Fruit fly (Drosophila melanogaster) whole organism, prepupa: ENCODE data around the gene CG42832.
A peak's percentile ranks its signal among the peaks of the same experiment; 100 is the strongest.

Source experiments
- CG10669 ChIP-seq: fragments of 200-800 bp; sonication (Bioruptor generic); optimal IDR thresholded peaks from 3 replicates; lab custom pipeline; 2018; ENCODE audit warnings: missing biosample characterization, mild to moderate bottlenecking, missing genetic modification characterization, moderate library complexity
- CG11762 ChIP-seq: fragments of 200-800 bp; sonication (Bioruptor generic); optimal IDR thresholded peaks from 3 replicates; lab custom pipeline; 2016; ENCODE audit warnings: missing biosample characterization, missing genetic modification characterization; ENCODE audit not compliant: insufficient read depth
- CG11902 ChIP-seq: fragments of 200-800 bp; sonication (Bioruptor generic); optimal IDR thresholded peaks from 3 replicates; lab custom pipeline; 2016; ENCODE audit warnings: missing biosample characterization, missing genetic modification characterization
- CG15336 ChIP-seq: fragments of 200-800 bp; sonication (Bioruptor generic); IDR thresholded peaks from 2 replicates; pipeline ENCODE4 v1.3.6; 2022; ENCODE audit warnings: missing biosample characterization, missing genetic modification characterization
- CG1621 ChIP-seq: fragments of 200-800 bp; sonication (Bioruptor generic); optimal IDR thresholded peaks from 3 replicates; lab custom pipeline; 2018; ENCODE audit warnings: missing biosample characterization, mild to moderate bottlenecking, missing genetic modification characterization
- CG16779 ChIP-seq: fragments of 200-800 bp; sonication (Bioruptor generic); optimal IDR thresholded peaks from 3 replicates; lab custom pipeline; 2017; ENCODE audit warnings: missing biosample characterization, mild to moderate bottlenecking, missing genetic modification characterization
- CG3032 ChIP-seq: fragments of 200-800 bp; optimal IDR thresholded peaks from 2 replicates; lab custom pipeline; 2019; ENCODE audit warnings: missing biosample characterization, mild to moderate bottlenecking, missing genetic modification characterization, moderate library complexity
- CG32006 ChIP-seq: fragments of 200-800 bp; sonication (Bioruptor generic); optimal IDR thresholded peaks from 3 replicates; lab custom pipeline; 2017; ENCODE audit warnings: missing biosample characterization, mild to moderate bottlenecking, missing genetic modification characterization
- CG34406 ChIP-seq: fragments of 200-800 bp; sonication (Bioruptor generic); optimal IDR thresholded peaks from 3 replicates; lab custom pipeline; 2016; ENCODE audit warnings: missing biosample characterization, missing genetic modification characterization
- CG4318 ChIP-seq: fragments of 200-800 bp; sonication (Bioruptor generic); optimal IDR thresholded peaks from 3 replicates; lab custom pipeline; 2017; ENCODE audit warnings: missing biosample characterization, mild to moderate bottlenecking, missing genetic modification characterization
- CG6792 ChIP-seq: fragments of 200-800 bp; sonication (Bioruptor generic); optimal IDR thresholded peaks from 3 replicates; lab custom pipeline; 2016; ENCODE audit warnings: missing biosample characterization, missing genetic modification characterization
- CG6808 ChIP-seq: fragments of 200-800 bp; sonication (Bioruptor generic); optimal IDR thresholded peaks from 3 replicates; lab custom pipeline; 2017; ENCODE audit warnings: missing biosample characterization, missing genetic modification characterization, mild to moderate bottlenecking, moderate library complexity, missing genetic modification reagents
- CG6854 ChIP-seq: fragments of 200-800 bp; sonication (Bioruptor generic); optimal IDR thresholded peaks from 2 replicates; lab custom pipeline; 2017; ENCODE audit warnings: missing biosample characterization, mild to moderate bottlenecking, missing genetic modification characterization
- CG7368 ChIP-seq: fragments of 200-800 bp; sonication (Bioruptor generic); optimal IDR thresholded peaks from 3 replicates; lab custom pipeline; 2016; ENCODE audit warnings: missing biosample characterization, missing genetic modification characterization
- CG8119 ChIP-seq: fragments of 200-800 bp; sonication (Bioruptor generic); IDR thresholded peaks from 3 replicates; pipeline ENCODE4 v1.3.6; 2022; ENCODE audit warnings: missing biosample characterization, missing genetic modification characterization
- CG8319 ChIP-seq: fragments of 200-800 bp; sonication (Bioruptor generic); optimal IDR thresholded peaks from 3 replicates; lab custom pipeline; 2016; ENCODE audit warnings: missing biosample characterization, missing genetic modification characterization
- Eip75B ChIP-seq: fragments of 200-800 bp; sonication (Bioruptor generic); optimal IDR thresholded peaks from 3 replicates; lab custom pipeline; 2016; ENCODE audit warnings: missing biosample characterization, missing genetic modification characterization
- Eip78C ChIP-seq: fragments of 200-800 bp; sonication (Bioruptor generic); peaks from one replicate; lab custom pipeline; 2016; ENCODE audit warnings: missing biosample characterization, missing genetic modification characterization
- Eip93F ChIP-seq: fragments of 200-800 bp; sonication (Bioruptor generic); optimal IDR thresholded peaks from 2 replicates; lab custom pipeline; 2016; ENCODE audit warnings: missing biosample characterization, mild to moderate bottlenecking, missing genetic modification characterization
- Ets21C ChIP-seq: fragments of 200-800 bp; sonication (Bioruptor generic); optimal IDR thresholded peaks from 3 replicates; lab custom pipeline; 2016; ENCODE audit warnings: missing biosample characterization, missing genetic modification characterization
- Gug ChIP-seq: fragments of 200-800 bp; sonication (Bioruptor generic); IDR thresholded peaks from 2 replicates; pipeline ENCODE4 v1.3.6; 2022; ENCODE audit warnings: missing biosample characterization, missing genetic modification characterization
- Hr38 ChIP-seq: sonication (Bioruptor generic); optimal IDR thresholded peaks from 2 replicates; lab custom pipeline; 2016; ENCODE audit warnings: missing biosample characterization, missing genetic modification characterization
- Hr39 ChIP-seq: fragments of 200-800 bp; sonication (Bioruptor generic); optimal IDR thresholded peaks from 2 replicates; lab custom pipeline; 2016; ENCODE audit warnings: missing biosample characterization, missing genetic modification characterization
- Hr4 ChIP-seq: fragments of 200-800 bp; sonication (Bioruptor generic); optimal IDR thresholded peaks from 3 replicates; lab custom pipeline; 2016; ENCODE audit warnings: missing biosample characterization, missing genetic modification characterization
- Lpt ChIP-seq: fragments of 200-800 bp; sonication (Bioruptor generic); optimal IDR thresholded peaks from 3 replicates; lab custom pipeline; 2016; ENCODE audit warnings: missing biosample characterization, missing genetic modification characterization
- OdsH ChIP-seq: fragments of 200-800 bp; sonication (Bioruptor generic); optimal IDR thresholded peaks from 3 replicates; lab custom pipeline; 2016; ENCODE audit warnings: missing biosample characterization, missing genetic modification characterization
- Smox ChIP-seq: fragments of 200-800 bp; sonication (Bioruptor generic); optimal IDR thresholded peaks from 3 replicates; lab custom pipeline; 2016; ENCODE audit warnings: missing biosample characterization, missing genetic modification characterization
- Sox14 ChIP-seq: fragments of 200-800 bp; sonication (Bioruptor generic); optimal IDR thresholded peaks from 3 replicates; lab custom pipeline; 2016; ENCODE audit warnings: missing biosample characterization, missing genetic modification characterization
- Sox15 ChIP-seq: fragments of 200-800 bp; sonication (Bioruptor generic); optimal IDR thresholded peaks from 3 replicates; lab custom pipeline; 2016; ENCODE audit warnings: missing biosample characterization, missing genetic modification characterization
- achi ChIP-seq: fragments of 200-800 bp; sonication (Bioruptor generic); optimal IDR thresholded peaks from 3 replicates; lab custom pipeline; 2016; ENCODE audit warnings: missing biosample characterization, missing genetic modification characterization
- acj6 ChIP-seq: fragments of 200-800 bp; sonication (Bioruptor generic); optimal IDR thresholded peaks from 3 replicates; lab custom pipeline; 2016; ENCODE audit warnings: missing biosample characterization, missing genetic modification characterization
- cyc ChIP-seq: fragments of 200-800 bp; sonication (Bioruptor generic); optimal IDR thresholded peaks from 3 replicates; lab custom pipeline; 2016; ENCODE audit warnings: missing biosample characterization, missing genetic modification characterization
- dsx ChIP-seq: fragments of 200-800 bp; optimal IDR thresholded peaks from 3 replicates; lab custom pipeline; 2019; ENCODE audit warnings: missing biosample characterization, mild to moderate bottlenecking, missing genetic modification characterization, moderate library complexity; ENCODE audit not compliant: poor library complexity, severe bottlenecking
- eg ChIP-seq: fragments of 200-800 bp; sonication (Bioruptor generic); IDR thresholded peaks from 3 replicates; pipeline ENCODE4 v1.3.6; 2022; ENCODE audit warnings: missing biosample characterization, missing genetic modification characterization
- esn ChIP-seq: fragments of 200-800 bp; sonication (Bioruptor generic); optimal IDR thresholded peaks from 2 replicates; lab custom pipeline; 2016; ENCODE audit warnings: missing biosample characterization, mild to moderate bottlenecking, missing genetic modification characterization, moderate library complexity
- fd59A ChIP-seq: fragments of 200-800 bp; sonication (Bioruptor generic); optimal IDR thresholded peaks from 2 replicates; lab custom pipeline; 2017; ENCODE audit warnings: missing biosample characterization, mild to moderate bottlenecking, missing genetic modification characterization, missing genetic modification reagents
- net ChIP-seq: fragments of 200-800 bp; sonication (Bioruptor generic); optimal IDR thresholded peaks from 3 replicates; lab custom pipeline; 2016; ENCODE audit warnings: missing biosample characterization, missing genetic modification characterization
- salr ChIP-seq, 2 experiments: fragments of 200-800 bp; sonication (Bioruptor generic); optimal IDR thresholded peaks; 3 replicates each; lab custom pipeline; 2016 to 2018; ENCODE audit warnings: missing biosample characterization in 2 of 2, missing genetic modification characterization in 2 of 2, mild to moderate bottlenecking in 1 of 2
- spab ChIP-seq: fragments of 200-800 bp; sonication (Bioruptor generic); optimal IDR thresholded peaks from 2 replicates; lab custom pipeline; 2017; ENCODE audit warnings: missing biosample characterization, mild to moderate bottlenecking, missing genetic modification characterization, missing genetic modification reagents
- ss ChIP-seq, 2 experiments: fragments of 200-800 bp; sonication (Bioruptor generic); optimal IDR thresholded peaks; 2 replicates in 1 of 2; 3 replicates in 1 of 2; lab custom pipeline; 2017 to 2018; ENCODE audit warnings: mild to moderate bottlenecking in 2 of 2, missing biosample characterization in 2 of 2, missing genetic modification characterization in 2 of 2, moderate library complexity in 1 of 2

CG42832 gene

DNA sequence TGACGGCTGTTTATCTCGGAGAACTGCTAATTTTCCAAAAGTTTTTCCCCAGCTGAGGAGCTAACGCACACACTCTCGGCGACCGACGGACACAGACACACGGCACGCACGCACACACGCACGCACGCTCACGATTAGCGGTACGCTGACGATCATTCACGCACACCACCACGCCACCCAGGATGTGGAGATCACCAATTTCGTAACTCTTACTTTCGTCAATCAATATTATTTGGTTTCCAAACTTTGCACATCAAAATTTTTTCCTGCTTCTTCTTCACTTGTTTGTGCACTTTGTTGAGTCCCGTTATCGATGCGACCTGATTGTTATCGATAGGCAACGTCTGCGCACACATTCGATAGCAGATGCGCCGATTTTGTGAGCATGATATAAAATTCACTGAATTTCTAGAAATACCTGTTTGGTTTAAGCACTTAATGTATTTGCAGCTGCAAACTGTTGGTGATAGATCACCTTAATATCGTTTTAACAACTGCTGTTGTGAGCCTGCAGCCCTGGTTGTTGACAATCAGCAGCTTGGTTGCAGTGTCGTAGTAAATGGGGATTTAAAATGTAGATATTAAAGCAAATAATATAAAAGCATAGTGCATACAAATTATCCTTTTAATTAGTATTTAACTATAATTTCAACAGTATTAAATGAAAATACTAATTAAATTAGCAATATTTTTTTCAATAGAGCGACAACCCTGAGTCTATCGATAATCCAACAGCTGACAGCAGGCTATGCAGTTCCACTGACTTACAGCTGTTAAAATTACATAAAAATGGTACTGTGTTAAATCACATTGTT, 47.8 kb upstream of the CG42832 start, which contains the start of the genes CG7394 and Mob2 (continued):
- TF ChIP-seq CG16779, result no peak
- TF ChIP-seq Eip93F (GFP tag; lab: Kevin White, UChicago), result peak; percentile 56
- TF ChIP-seq achi (GFP tag; lab: Kevin White, UChicago), result peak; percentile 93
- TF ChIP-seq CG10669, result peak; percentile 83
- peak; percentile 87 for TF ChIP-seq net (GFP tag; lab: Kevin White, UChicago)
- peak; percentile 72 for TF ChIP-seq Ets21C (GFP tag; lab: Kevin White, UChicago)
- TF ChIP-seq Smox (GFP tag; lab: Kevin White, UChicago), result peak; percentile 92
- peak; percentile 84 for TF ChIP-seq Eip75B (GFP tag; lab: Kevin White, UChicago)
- TF ChIP-seq CG34406, result peak; percentile 89
- TF ChIP-seq ss (GFP tag; optimal IDR thresholded peaks at IDR 0.05; lab: Kevin White, UChicago), result peak; percentile 48 to 69
- TF ChIP-seq CG3032 (tag; lab: Kevin White, UChicago), result peak; percentile 80
- peak; percentile 40 for TF ChIP-seq spab
- peak; percentile 92 for TF ChIP-seq esn (GFP tag; lab: Kevin White, UChicago)
- TF ChIP-seq eg (GFP tag; lab: Robert Waterston, UW), result peak; percentile 91
- TF ChIP-seq cyc (GFP tag; lab: Kevin White, UChicago), result peak; percentile 88
- peak; percentile 96 for TF ChIP-seq Eip78C
- TF ChIP-seq Hr4, result peak; percentile 93
- TF ChIP-seq Hr39, result peak; percentile 88
- peak; percentile 89 for TF ChIP-seq CG15336 (GFP tag; lab: Robert Waterston, UW)
- peak; percentile 89 for TF ChIP-seq Sox14
- peak; percentile 81 for TF ChIP-seq Sox15
- peak; percentile 84 for TF ChIP-seq CG8119
- peak; percentile 68 for TF ChIP-seq CG11762 (GFP tag; lab: Kevin White, UChicago)
- TF ChIP-seq CG6808, result peak; percentile 70
- TF ChIP-seq Lpt (GFP tag; lab: Kevin White, UChicago), result peak; percentile 60
- peak; percentile 84 for TF ChIP-seq CG32006
- TF ChIP-seq Gug, result peak; percentile 87

DNA sequence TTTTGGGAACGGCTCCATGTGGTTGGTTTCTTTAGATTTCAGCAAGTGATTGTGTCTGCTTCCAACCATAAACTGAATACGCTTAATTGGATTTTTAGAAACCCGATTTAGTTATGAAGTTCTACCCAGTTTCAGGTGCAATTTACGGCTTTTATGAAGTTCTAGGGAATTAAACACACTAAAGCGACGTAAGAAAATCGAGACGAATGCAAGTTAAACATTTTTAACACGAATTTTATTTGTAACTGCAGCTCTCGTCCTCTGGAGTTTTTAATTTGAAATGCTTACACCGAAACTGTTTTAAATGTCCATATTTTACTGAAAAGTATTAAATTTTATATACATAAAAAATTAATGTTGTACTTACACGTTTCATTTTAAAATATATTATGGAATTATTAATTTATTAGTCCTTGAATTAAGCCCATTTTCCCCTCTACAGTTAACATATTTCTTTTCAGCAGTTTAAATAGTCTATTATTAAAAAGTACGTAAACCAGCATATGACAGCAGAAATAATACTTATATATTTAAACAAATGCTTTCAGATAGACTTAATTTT, 45.9 kb upstream of the CG42832 start, which contains the start of the genes CG46412 and CG33267:
CG46412 (minus strand) TSS at position 101 of the 562 bp plus-strand sequence.
CG33267 (plus strand) TSS at position 512 of the 562 bp plus-strand sequence.
- no peak for TF ChIP-seq Hr38

DNA sequence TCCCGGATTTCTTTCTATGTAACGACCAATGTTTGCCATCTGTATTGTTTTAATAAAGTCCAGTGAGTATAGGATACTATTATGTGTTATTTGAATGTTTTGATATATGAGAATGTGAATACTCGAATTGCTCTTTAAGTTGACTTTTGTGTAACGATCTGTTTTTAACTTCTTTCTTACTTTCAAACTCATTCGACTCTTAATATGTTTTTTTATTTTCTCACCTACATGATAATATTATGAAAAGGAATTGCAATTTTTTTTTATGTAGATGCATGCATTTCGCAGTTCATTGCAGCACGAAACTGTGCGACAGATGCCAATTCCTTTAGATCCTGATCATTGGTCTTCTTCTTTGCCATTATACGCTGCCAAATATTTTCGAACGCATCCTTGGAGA, 35.4 kb upstream of the CG42832 start, which contains the start of gene CG33490:
CG33490 (minus strand) TSS at position 101 of the 400 bp plus-strand sequence.
- TF ChIP-seq ss (GFP tag; optimal IDR thresholded peaks at IDR 0.05; lab: Kevin White, UChicago), result no peak
- no peak for TF ChIP-seq CG4318 (GFP tag; lab: Kevin White, UChicago)
- no peak for TF ChIP-seq CG6792 (GFP tag; lab: Kevin White, UChicago)
- no peak for TF ChIP-seq CG11902
- TF ChIP-seq acj6, result no peak
- no peak for TF ChIP-seq dsx (GFP tag; lab: Kevin White, UChicago)
- TF ChIP-seq CG8319 (GFP tag; lab: Kevin White, UChicago), result no peak
- no peak for TF ChIP-seq CG16779
- no peak for TF ChIP-seq fd59A (GFP tag; lab: Kevin White, UChicago)
- no peak for TF ChIP-seq Sox15
- no peak for TF ChIP-seq CG1621 (tag; lab: Kevin White, UChicago)
- no peak for TF ChIP-seq CG7368 (GFP tag; lab: Kevin White, UChicago)
- TF ChIP-seq CG15336 (GFP tag; lab: Robert Waterston, UW), result no peak
- no peak for TF ChIP-seq OdsH (GFP tag; lab: Kevin White, UChicago)
- TF ChIP-seq salr (GFP tag; optimal IDR thresholded peaks at IDR 0.05; lab: Kevin White, UChicago), result no peak
- TF ChIP-seq CG6854 (GFP tag; lab: Kevin White, UChicago), result no peak
- TF ChIP-seq, all 60 proteins: peak for 0
